Fruit fly (Drosophila melanogaster) whole organism, embryonic: ENCODE data around the gene Syx5.

Experiments
- CG10431 ChIP-seq: fragments of 200-800 bp; sonication (Bioruptor generic); optimal IDR thresholded peaks from 3 replicates; lab custom pipeline; 2018; ENCODE audit warnings: missing biosample characterization, mild to moderate bottlenecking, missing genetic modification characterization
- CG11398 ChIP-seq: fragments of 200-800 bp; sonication (Bioruptor generic); optimal IDR thresholded peaks from 2 replicates; lab custom pipeline; 2016; ENCODE audit warnings: missing biosample characterization, missing genetic modification characterization
- CG11696 ChIP-seq: fragments of 200-800 bp; sonication (Bioruptor generic); IDR thresholded peaks from 2 replicates; pipeline ENCODE4 v1.3.6; 2022; ENCODE audit warnings: missing biosample characterization, missing genetic modification characterization
- CG11723 ChIP-seq: fragments of 200-800 bp; sonication (Bioruptor generic); optimal IDR thresholded peaks from 2 replicates; lab custom pipeline; 2017; ENCODE audit warnings: missing biosample characterization, mild to moderate bottlenecking, missing genetic modification characterization
- CG12236 ChIP-seq: fragments of 200-800 bp; sonication (Bioruptor generic); optimal IDR thresholded peaks from 2 replicates; lab custom pipeline; 2016; ENCODE audit warnings: missing biosample characterization, missing genetic modification characterization
- CG15601 ChIP-seq: fragments of 200-800 bp; sonication (Bioruptor generic); optimal IDR thresholded peaks from 3 replicates; lab custom pipeline; 2019; ENCODE audit warnings: missing biosample characterization, mild to moderate bottlenecking, missing genetic modification characterization, moderate library complexity
- CG17802 ChIP-seq: fragments of 200-800 bp; sonication (Bioruptor generic); optimal IDR thresholded peaks from 2 replicates; lab custom pipeline; 2018; ENCODE audit warnings: missing biosample characterization, mild to moderate bottlenecking, missing genetic modification characterization, moderate library complexity
- CG18764 ChIP-seq: fragments of 200-800 bp; sonication (Bioruptor generic); optimal IDR thresholded peaks from 3 replicates; lab custom pipeline; 2016; ENCODE audit warnings: missing biosample characterization, missing genetic modification characterization
- CG2120 ChIP-seq: fragments of 200-800 bp; sonication (Bioruptor generic); optimal IDR thresholded peaks from 3 replicates; lab custom pipeline; 2016; ENCODE audit warnings: missing biosample characterization, missing genetic modification characterization
- CG2129 ChIP-seq: fragments of 200-800 bp; sonication (Bioruptor generic); IDR thresholded peaks from 2 replicates; pipeline ENCODE4 v1.3.6; 2022; ENCODE audit warnings: missing biosample characterization, missing genetic modification characterization; ENCODE audit not compliant: partially characterized antibody
- CG31365 ChIP-seq: fragments of 200-800 bp; sonication (Bioruptor generic); optimal IDR thresholded peaks from 2 replicates; lab custom pipeline; 2018; ENCODE audit warnings: missing biosample characterization, mild to moderate bottlenecking, missing genetic modification characterization
- CG3281 ChIP-seq: fragments of 200-800 bp; sonication (Bioruptor generic); optimal IDR thresholded peaks from 3 replicates; lab custom pipeline; 2017; ENCODE audit warnings: missing biosample characterization, mild to moderate bottlenecking, missing genetic modification characterization
- CG34376 ChIP-seq: fragments of 200-800 bp; sonication (Bioruptor generic); optimal IDR thresholded peaks from 2 replicates; lab custom pipeline; 2018; ENCODE audit warnings: missing biosample characterization, mild to moderate bottlenecking, missing genetic modification characterization
- CG34422 ChIP-seq: fragments of 200-800 bp; sonication (Bioruptor generic); IDR thresholded peaks from 3 replicates; pipeline ENCODE4 v1.3.6; 2022; ENCODE audit warnings: missing biosample characterization, missing genetic modification characterization
- CG4854 ChIP-seq: fragments of 200-800 bp; sonication (Bioruptor generic); optimal IDR thresholded peaks from 2 replicates; lab custom pipeline; 2016; ENCODE audit warnings: missing biosample characterization, missing genetic modification characterization, inconsistent platforms
- CG5953 ChIP-seq: fragments of 200-800 bp; sonication (Bioruptor generic); IDR thresholded peaks from 2 replicates; pipeline ENCODE4 v1.3.6; 2022; ENCODE audit warnings: missing biosample characterization, missing genetic modification characterization
- CG7556 ChIP-seq: fragments of 200-800 bp; sonication (Bioruptor generic); optimal IDR thresholded peaks from 2 replicates; lab custom pipeline; 2017; ENCODE audit warnings: missing biosample characterization, mild to moderate bottlenecking, missing genetic modification characterization
- CG7928 ChIP-seq: fragments of 200-800 bp; sonication (Bioruptor generic); optimal IDR thresholded peaks from 2 replicates; lab custom pipeline; 2017; ENCODE audit warnings: missing biosample characterization, mild to moderate bottlenecking, missing genetic modification characterization
- CG8478 ChIP-seq: fragments of >200 bp; optimal IDR thresholded peaks from 2 replicates; lab custom pipeline; 2018
- Camta ChIP-seq: fragments of 200-800 bp; sonication (Bioruptor generic); optimal IDR thresholded peaks from 2 replicates; lab custom pipeline; 2016; ENCODE audit warnings: missing biosample characterization, missing genetic modification characterization
- CkIIα-i1 ChIP-seq: fragments of 200-800 bp; sonication (Bioruptor generic); IDR thresholded peaks from 2 replicates; pipeline ENCODE4 v1.3.6; 2022; ENCODE audit warnings: missing biosample characterization, missing genetic modification characterization
- CrebB ChIP-seq: fragments of 200-800 bp; sonication (Bioruptor generic); optimal IDR thresholded peaks from 3 replicates; lab custom pipeline; 2018; ENCODE audit warnings: missing biosample characterization, mild to moderate bottlenecking, missing genetic modification characterization
- Dad ChIP-seq: fragments of 200-800 bp; sonication (Bioruptor generic); optimal IDR thresholded peaks from 3 replicates; lab custom pipeline; 2016; ENCODE audit warnings: missing biosample characterization, missing genetic modification characterization
- Deaf1 ChIP-seq: fragments of 200-800 bp; optimal IDR thresholded peaks from 3 replicates; lab custom pipeline; 2019; ENCODE audit warnings: missing biosample characterization, mild to moderate bottlenecking, missing genetic modification characterization, moderate library complexity
- Fer2 ChIP-seq: fragments of 200-800 bp; sonication (Bioruptor generic); optimal IDR thresholded peaks from 2 replicates; lab custom pipeline; 2018; ENCODE audit warnings: missing biosample characterization, mild to moderate bottlenecking, missing genetic modification characterization, moderate library complexity
- HLH54F ChIP-seq: fragments of 200-800 bp; sonication (Bioruptor generic); optimal IDR thresholded peaks from 3 replicates; lab custom pipeline; 2016; ENCODE audit warnings: missing biosample characterization, missing genetic modification characterization
- Hey ChIP-seq: fragments of 200-800 bp; sonication (Bioruptor generic); optimal IDR thresholded peaks from 3 replicates; lab custom pipeline; 2018; ENCODE audit warnings: missing biosample characterization, mild to moderate bottlenecking, missing genetic modification characterization
- Lpt ChIP-seq: fragments of >200 bp; optimal IDR thresholded peaks from 2 replicates; lab custom pipeline; 2018; ENCODE audit warnings: missing biosample characterization, missing genetic modification characterization
- Nf-YC ChIP-seq: fragments of 200-800 bp; optimal IDR thresholded peaks from 3 replicates; lab custom pipeline; 2019; ENCODE audit warnings: missing biosample characterization, mild to moderate bottlenecking, missing genetic modification characterization, moderate library complexity
- Opbp ChIP-seq: fragments of 200-800 bp; sonication (Bioruptor generic); IDR thresholded peaks from 3 replicates; pipeline ENCODE4 v1.3.6; 2022; ENCODE audit warnings: missing biosample characterization, missing genetic modification characterization; ENCODE audit not compliant: partially characterized antibody
- Pdp1 ChIP-seq, 2 experiments: fragments of 200-800 bp; sonication (Bioruptor generic); optimal IDR thresholded peaks; 3 replicates each; lab custom pipeline; 2016; ENCODE audit warnings: missing biosample characterization in 2 of 2, missing genetic modification characterization in 2 of 2, mild to moderate bottlenecking in 1 of 2, moderate library complexity in 1 of 2
- Ravus ChIP-seq: fragments of 200-800 bp; sonication (Bioruptor generic); IDR thresholded peaks from 2 replicates; pipeline ENCODE4 v1.3.6; 2022; ENCODE audit warnings: missing biosample characterization, missing genetic modification characterization
- Rx ChIP-seq: fragments of 200-800 bp; sonication (Bioruptor generic); IDR thresholded peaks from 2 replicates; pipeline ENCODE4 v1.3.6; 2022; ENCODE audit warnings: missing biosample characterization, missing genetic modification characterization
- Scr ChIP-seq: fragments of 200-800 bp; sonication (Bioruptor generic); IDR thresholded peaks from 2 replicates; pipeline ENCODE4 v1.3.6; 2022; ENCODE audit warnings: missing biosample characterization, missing genetic modification characterization; ENCODE audit not compliant: partially characterized antibody
- Side ChIP-seq: fragments of 200-800 bp; sonication (Bioruptor generic); optimal IDR thresholded peaks from 2 replicates; lab custom pipeline; 2016; ENCODE audit warnings: missing biosample characterization, missing genetic modification characterization
- Xrp1 ChIP-seq: fragments of 200-800 bp; sonication (Bioruptor generic); IDR thresholded peaks from 2 replicates; pipeline ENCODE4 v1.3.6; 2022; ENCODE audit warnings: missing biosample characterization, missing genetic modification characterization
- ara ChIP-seq: fragments of 200-800 bp; sonication (Bioruptor generic); IDR thresholded peaks from 2 replicates; pipeline ENCODE4 v1.3.6; 2022; ENCODE audit warnings: missing biosample characterization, missing genetic modification characterization
- bigmax ChIP-seq: fragments of 200-800 bp; sonication (Bioruptor generic); optimal IDR thresholded peaks from 2 replicates; lab custom pipeline; 2018; ENCODE audit warnings: missing biosample characterization, mild to moderate bottlenecking, missing genetic modification characterization
- chn ChIP-seq: fragments of 200-800 bp; sonication (Bioruptor generic); optimal IDR thresholded peaks from 2 replicates; lab custom pipeline; 2016; ENCODE audit warnings: missing biosample characterization, missing genetic modification characterization
- ems ChIP-seq: fragments of 200-800 bp; sonication (Bioruptor generic); optimal IDR thresholded peaks from 3 replicates; lab custom pipeline; 2016; ENCODE audit warnings: missing biosample characterization, missing genetic modification characterization
- exex ChIP-seq: fragments of 200-800 bp; sonication (Bioruptor generic); optimal IDR thresholded peaks from 4 replicates; lab custom pipeline; 2018; ENCODE audit warnings: missing biosample characterization, mild to moderate bottlenecking, missing genetic modification characterization, moderate library complexity
- fd64A ChIP-seq: fragments of 200-800 bp; sonication (Bioruptor generic); optimal IDR thresholded peaks from 3 replicates; lab custom pipeline; 2018; ENCODE audit warnings: missing biosample characterization, mild to moderate bottlenecking, missing genetic modification characterization
- inv ChIP-seq: fragments of 200-800 bp; sonication (Bioruptor generic); IDR thresholded peaks from 2 replicates; pipeline ENCODE4 v1.3.6; 2022; ENCODE audit warnings: missing biosample characterization, missing genetic modification characterization; ENCODE audit not compliant: partially characterized antibody
- pnt ChIP-seq: fragments of 200-800 bp; sonication (Bioruptor generic); optimal IDR thresholded peaks from 3 replicates; lab custom pipeline; 2016; ENCODE audit warnings: missing biosample characterization, missing genetic modification characterization
- sc ChIP-seq, 3 experiments: fragments of >200 bp in 2 of 3; fragments of 200-800 bp in 1 of 3; sonication (Bioruptor generic) in 1 of 3; optimal IDR thresholded peaks; 2 replicates in 2 of 3; 3 replicates in 1 of 3; lab custom pipeline; 2017; ENCODE audit warnings: mild to moderate bottlenecking in 1 of 3, missing biosample characterization in 1 of 3, missing genetic modification characterization in 1 of 3, missing genetic modification reagents in 1 of 3
- sd ChIP-seq: fragments of 200-800 bp; sonication (Bioruptor generic); optimal IDR thresholded peaks from 3 replicates; lab custom pipeline; 2018; ENCODE audit warnings: missing biosample characterization, mild to moderate bottlenecking, missing genetic modification characterization, moderate library complexity
- sna ChIP-seq: fragments of 200-800 bp; sonication (Bioruptor generic); IDR thresholded peaks from 2 replicates; pipeline ENCODE4 v1.3.6; 2022; ENCODE audit warnings: missing biosample characterization, missing genetic modification characterization; ENCODE audit not compliant: partially characterized antibody
- unc-4 ChIP-seq: fragments of 200-800 bp; sonication (Bioruptor generic); IDR thresholded peaks from 2 replicates; pipeline ENCODE4 v1.3.6; 2022; ENCODE audit warnings: missing biosample characterization, missing genetic modification characterization; ENCODE audit not compliant: partially characterized antibody

The Syx5 gene

DNA sequence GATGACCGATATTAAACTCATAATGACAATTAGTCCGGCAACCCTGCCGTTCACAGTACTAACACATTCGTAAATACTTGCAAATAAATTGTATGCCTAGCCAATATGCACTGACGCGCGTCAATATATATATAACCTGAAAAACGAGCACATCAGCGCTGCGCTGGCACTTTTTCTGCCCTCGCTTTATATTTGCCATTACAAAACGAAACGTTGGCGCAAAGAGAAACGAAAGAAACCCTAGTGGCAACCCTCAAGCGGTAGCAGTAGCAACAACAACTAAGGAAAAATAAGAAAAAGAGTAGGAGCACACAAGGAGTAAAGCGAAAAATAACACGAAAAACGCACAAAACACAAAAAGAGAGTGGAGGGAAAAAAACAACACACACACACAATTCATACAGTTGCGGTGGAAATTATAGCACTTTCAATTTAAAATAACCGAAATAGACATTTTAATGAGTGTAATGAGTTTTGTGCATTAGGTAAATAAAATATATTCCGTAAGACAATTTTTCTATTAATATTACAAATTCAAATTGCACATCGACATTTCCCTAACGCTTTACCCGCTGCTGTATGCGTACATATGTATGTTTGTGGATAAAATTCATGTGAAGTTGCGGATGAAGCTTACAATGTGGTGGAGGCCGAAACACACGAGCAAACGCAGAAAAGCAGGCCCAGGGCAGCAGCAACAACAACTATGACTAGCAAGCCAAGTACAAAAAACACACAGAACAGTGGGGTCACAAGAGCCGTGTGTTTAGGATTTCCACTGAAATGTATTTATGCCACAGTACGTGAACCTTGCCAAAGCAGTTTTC, 43.8 kb downstream of the Syx5 start (continued):
- TF ChIP-seq Hey (peak; percentile 96), CG5953 (GFP tag; lab: Robert Waterston, UW) (peak; percentile 99), Nf-YC (tag; lab: Kevin White, UChicago) (peak; percentile 92), Deaf1 (tag; lab: Kevin White, UChicago) (peak; percentile 90), HLH54F (peak; percentile 98), Fer2 (tag; lab: Kevin White, UChicago) (peak; percentile 98), CG3281 (GFP tag; lab: Kevin White, UChicago) (peak; percentile 99), CG2129 (GFP tag; lab: Robert Waterston, UW) (no peak), sna (no peak), CG15601 (peak; percentile 98), CG18764 (GFP tag; lab: Kevin White, UChicago) (peak; percentile 97), unc-4 (GFP tag; lab: Robert Waterston, UW) (0 out of 2 replicates have a peak, but pooled peaks have one; percentile 10), CG34422 (GFP tag; lab: Robert Waterston, UW) (peak; percentile 99), fd64A (GFP tag; lab: Kevin White, UChicago) (peak; percentile 98), bigmax (GFP tag; lab: Kevin White, UChicago) (peak; percentile 68), Lpt (GFP tag; lab: Kevin White, UChicago) (no peak), Xrp1 (GFP tag; lab: Robert Waterston, UW) (peak; percentile 99), sc (optimal IDR thresholded peaks at IDR 0.05; lab: Kevin White, UChicago) (no peak), sc (GFP tag; optimal IDR thresholded peaks at IDR 0.05; lab: Kevin White, UChicago) (peak; percentile 98), exex (tag; lab: Kevin White, UChicago) (peak; percentile 93), Scr (GFP tag; lab: Robert Waterston, UW) (no peak), CG17802 (tag; lab: Kevin White, UChicago) (peak; percentile 89), CG7928 (GFP tag; lab: Kevin White, UChicago) (peak; percentile 85), ara (GFP tag; lab: Robert Waterston, UW) (peak; percentile 99), CrebB (tag; lab: Kevin White, UChicago) (peak; percentile 99), chn (peak; percentile 99), Opbp (no peak), inv (GFP tag; lab: Robert Waterston, UW) (no peak), Dad (peak; percentile 97), CG2120 (GFP tag; lab: Kevin White, UChicago) (peak; percentile 99), Rx (GFP tag; lab: Robert Waterston, UW) (peak; percentile 98), ems (peak; percentile 99), CG4854 (GFP tag; lab: Kevin White, UChicago) (peak; percentile 98), Pdp1 (GFP tag; optimal IDR thresholded peaks at IDR 0.05; lab: Kevin White, UChicago) (peak; percentile 98), CG11723 (peak; percentile 98), CkIIα-i1 (peak; percentile 93), CG8478 (lab: Kevin White, UChicago) (no peak), CG11398 (GFP tag; lab: Kevin White, UChicago) (peak; percentile 97), CG10431 (GFP tag; lab: Kevin White, UChicago) (peak; percentile 96), CG11696 (GFP tag; lab: Robert Waterston, UW) (peak; percentile 100), sd (peak; percentile 97), CG7556 (GFP tag; lab: Kevin White, UChicago) (peak; percentile 99), Ravus (GFP tag; lab: Robert Waterston, UW) (peak; percentile 96), CG31365 (tag; lab: Kevin White, UChicago) (peak; percentile 94), Camta (GFP tag; lab: Kevin White, UChicago) (peak; percentile 98), Side (GFP tag; lab: Kevin White, UChicago) (peak; percentile 99), CG12236 (peak; percentile 94), CG34376 (peak; percentile 100), pnt (GFP tag; lab: Kevin White, UChicago) (peak; percentile 97)
